Worm (Caenorhabditis elegans): ENCODE measurements around the gene K07H8.2.

Gene K07H8.2

ce11 chrIV:8260848-8261638 lies 30.3 kb upstream of the K07H8.2 start, which contains the start of gene vit-6:
Gene vit-6, plus strand, starts transcription at chrIV:8261157.
- TF ChIP-seq mab-5 (tag; optimal IDR thresholded peaks at IDR 0.05) (no peak), sma-9 (GFP tag; optimal IDR thresholded peaks at IDR 0.05) (no peak), sma-9 (tag; optimal IDR thresholded peaks at IDR 0.05) (no peak), nhr-77 (tag; optimal IDR thresholded peaks at IDR 0.05) (no peak), C34F6.9 (tag; optimal IDR thresholded peaks at IDR 0.05) (no peak), unc-55 (GFP tag; optimal IDR thresholded peaks at IDR 0.05) (no peak), nhr-6 (tag; optimal IDR thresholded peaks at IDR 0.05) (no peak), ZK546.5 (tag; optimal IDR thresholded peaks at IDR 0.05) (no peak), F13H6.1 (tag; optimal IDR thresholded peaks at IDR 0.05) (no peak), mdl-1 (tag; optimal IDR thresholded peaks at IDR 0.05) (no peak), R02D3.7 (tag; optimal IDR thresholded peaks at IDR 0.05) (no peak), skn-1 (tag; optimal IDR thresholded peaks at IDR 0.05) (no peak), snpc-4 (tag; optimal IDR thresholded peaks at IDR 0.05) (no peak), lin-13 (GFP tag; optimal IDR thresholded peaks at IDR 0.05) (no peak), crh-2 (tag; optimal IDR thresholded peaks at IDR 0.05) (no peak), sma-3 (GFP tag; optimal IDR thresholded peaks at IDR 0.05) (no peak), nhr-129 (tag; optimal IDR thresholded peaks at IDR 0.05) (no peak), alr-1 (tag; optimal IDR thresholded peaks at IDR 0.05) (no peak), elt-1 (tag; optimal IDR thresholded peaks at IDR 0.05) (no peak), lsy-2 (tag; optimal IDR thresholded peaks at IDR 0.05) (no peak), ztf-11 (tag; optimal IDR thresholded peaks at IDR 0.05) (no peak)

- no peak for TF ChIP-seq mab-5 (tag; optimal IDR thresholded peaks at IDR 0.05)
- no peak for TF ChIP-seq lin-11 (tag; optimal IDR thresholded peaks at IDR 0.05)
- TF ChIP-seq mdl-1 (tag; optimal IDR thresholded peaks at IDR 0.05), result no peak
- TF ChIP-seq ZK546.5 (tag; optimal IDR thresholded peaks at IDR 0.05), result no peak
- TF ChIP-seq unc-39 (tag; optimal IDR thresholded peaks at IDR 0.05), result no peak
- no peak for TF ChIP-seq nhr-23 (tag; optimal IDR thresholded peaks at IDR 0.05)
- no peak for TF ChIP-seq sem-4 (tag; optimal IDR thresholded peaks at IDR 0.05)
- no peak for TF ChIP-seq ceh-16 (tag; optimal IDR thresholded peaks at IDR 0.05)
- TF ChIP-seq unc-62 (GFP tag; optimal IDR thresholded peaks at IDR 0.05), result no peak
- no peak for TF ChIP-seq ztf-1 (GFP tag; conservative IDR thresholded peaks at IDR 0.05)
- TF ChIP-seq nhr-237 (tag; optimal IDR thresholded peaks at IDR 0.05), result no peak
Measured at ce11 chrIV:8262671-8263070, 28.7 kb upstream of the K07H8.2 start.

- TF ChIP-seq Y55F3AM.14 (GFP tag; optimal IDR thresholded peaks at IDR 0.05), result no peak
- TF ChIP-seq sem-4 (tag; optimal IDR thresholded peaks at IDR 0.05), result no peak
- TF ChIP-seq C34F6.9 (tag; optimal IDR thresholded peaks at IDR 0.05), result no peak
- no peak for TF ChIP-seq unc-62 (GFP tag; optimal IDR thresholded peaks at IDR 0.05)
- TF ChIP-seq snpc-4 (tag; optimal IDR thresholded peaks at IDR 0.05), result no peak
- no peak for TF ChIP-seq ztf-1 (GFP tag; conservative IDR thresholded peaks at IDR 0.05)
- no peak for TF ChIP-seq elt-3 (tag; optimal IDR thresholded peaks at IDR 0.05)
- TF ChIP-seq egl-27 (tag; optimal IDR thresholded peaks at IDR 0.05), result no peak
- no peak for TF ChIP-seq ceh-82 (tag; optimal IDR thresholded peaks at IDR 0.05)
- TF ChIP-seq skn-1 (tag; optimal IDR thresholded peaks at IDR 0.05), result no peak
Measured at ce11 chrIV:8266024-8266949, 25.0 kb upstream of the K07H8.2 start.

- TF ChIP-seq dmd-4 (tag; optimal IDR thresholded peaks at IDR 0.05), result no peak
- TF ChIP-seq sem-4 (tag; optimal IDR thresholded peaks at IDR 0.05), result no peak
- no peak for TF ChIP-seq sma-3 (GFP tag; optimal IDR thresholded peaks at IDR 0.05)
- no peak for TF ChIP-seq lin-11 (tag; optimal IDR thresholded peaks at IDR 0.05)
- TF ChIP-seq nhr-237 (tag; optimal IDR thresholded peaks at IDR 0.05), result no peak
- TF ChIP-seq blmp-1 (tag; optimal IDR thresholded peaks at IDR 0.05; ENCODE audit: insufficient read depth), result no peak
- TF ChIP-seq nhr-129 (tag; optimal IDR thresholded peaks at IDR 0.05), result no peak
- TF ChIP-seq ztf-4 (tag; optimal IDR thresholded peaks at IDR 0.05), result no peak
- no peak for TF ChIP-seq aly-2 (tag; optimal IDR thresholded peaks at IDR 0.05)
- TF ChIP-seq nhr-10 (tag; optimal IDR thresholded peaks at IDR 0.05), result no peak
- no peak for TF ChIP-seq F13H6.1 (tag; optimal IDR thresholded peaks at IDR 0.05)
- no peak for TF ChIP-seq nhr-21 (tag; optimal IDR thresholded peaks at IDR 0.05)
- no peak for TF ChIP-seq nhr-23 (tag; optimal IDR thresholded peaks at IDR 0.05)
Measured at ce11 chrIV:8268024-8268423, 23.3 kb upstream of the K07H8.2 start, which contains the start of the genes K07H8.5 and K07H8.8. Gene K07H8.5, plus strand, starts transcription at chrIV:8268324. Gene K07H8.8, minus strand, starts transcription at chrIV:8268412.
